Worm (Caenorhabditis elegans) whole organism, mixed stage, embryonic: ENCODE results near the gene T16G1.18.

Source experiments
- ceh-43 ChIP-seq: fragments of 200-800 bp; sonication (Bioruptor generic); optimal IDR thresholded peaks from 2 replicates; lab custom pipeline; 2018; ENCODE audit warnings: mild to moderate bottlenecking, missing genetic modification characterization, moderate library complexity, missing compliant biosample characterization
- nhr-12 ChIP-seq: fragments of 150-350 bp; optimal IDR thresholded peaks from 2 replicates; lab custom pipeline; 2014; ENCODE audit warnings: missing biosample characterization, missing genetic modification characterization
- nhr-237 ChIP-seq: fragments of 150-350 bp; optimal IDR thresholded peaks from 2 replicates; lab custom pipeline; 2014; ENCODE audit warnings: missing biosample characterization, missing genetic modification characterization
- nhr-76 ChIP-seq: sonication (generic microtip); optimal IDR thresholded peaks from 2 replicates; lab custom pipeline; 2017; ENCODE audit warnings: missing biosample characterization, missing genetic modification characterization
- snpc-4 ChIP-seq: fragments of 150-350 bp; optimal IDR thresholded peaks from 2 replicates; lab custom pipeline; 2014; ENCODE audit warnings: missing biosample characterization, missing genetic modification characterization
- unc-62 ChIP-seq: fragments of 150-350 bp; optimal IDR thresholded peaks from 2 replicates; lab custom pipeline; 2014; ENCODE audit warnings: missing biosample characterization, missing genetic modification reagents, missing genetic modification characterization

ce11 chrV:12937098-12937497, 14.0 kb upstream of the T16G1.18 start, which contains the start of gene T16G1.6:
- TF ChIP-seq snpc-4 (tag; lab: Kevin White, UChicago) (no peak), unc-62 (GFP tag; lab: Kevin White, UChicago) (no peak), ceh-43 (GFP tag; lab: Kevin White, UChicago) (no peak), nhr-237 (tag; lab: Kevin White, UChicago) (no peak), nhr-12 (tag; lab: Kevin White, UChicago) (no peak), nhr-76 (tag; lab: Kevin White, UChicago) (no peak)
